Fruit fly (Drosophila melanogaster) S2 (cell line): ENCODE measurements around the gene CG17597.
A peak's percentile ranks its signal among the peaks of the same experiment; 100 is the strongest.

Source experiments
- CG8478 ChIP-seq: fragments of >200 bp; optimal IDR thresholded peaks from 2 replicates; lab custom pipeline; 2018
- CTCF ChIP-seq, 2 experiments: fragments of >200 bp; optimal IDR thresholded peaks; 2 replicates each; lab custom pipeline; 2018

CG17597 gene

dm6 chr2L:18783357-18784040, 47.5 kb downstream of the CG17597 start:
- TF ChIP-seq CTCF (optimal IDR thresholded peaks at IDR 0.05; lab: Kevin White, UChicago) (no peak), CG8478 (lab: Kevin White, UChicago) (no peak)

- no peak for TF ChIP-seq CG8478 (lab: Kevin White, UChicago)
- peak in 1 of 2 experiments; percentile 27 for TF ChIP-seq CTCF (optimal IDR thresholded peaks at IDR 0.05; lab: Kevin White, UChicago)
Observed at dm6 chr2L:18782936-18783335, 48.0 kb downstream of the CG17597 start.

- TF ChIP-seq CG8478 (lab: Kevin White, UChicago), result no peak
- no peak for TF ChIP-seq CTCF (optimal IDR thresholded peaks at IDR 0.05; lab: Kevin White, UChicago)
Observed at dm6 chr2L:18782212-18782825, 48.6 kb downstream of the CG17597 start.

- TF ChIP-seq CG8478 (lab: Kevin White, UChicago), result no peak
- TF ChIP-seq CTCF (optimal IDR thresholded peaks at IDR 0.05; lab: Kevin White, UChicago), result no peak
Observed at dm6 chr2L:18780911-18781545, 49.9 kb downstream of the CG17597 start.
